Worm (Caenorhabditis elegans): ENCODE measurements around the gene wdr-5.1.

DNA sequence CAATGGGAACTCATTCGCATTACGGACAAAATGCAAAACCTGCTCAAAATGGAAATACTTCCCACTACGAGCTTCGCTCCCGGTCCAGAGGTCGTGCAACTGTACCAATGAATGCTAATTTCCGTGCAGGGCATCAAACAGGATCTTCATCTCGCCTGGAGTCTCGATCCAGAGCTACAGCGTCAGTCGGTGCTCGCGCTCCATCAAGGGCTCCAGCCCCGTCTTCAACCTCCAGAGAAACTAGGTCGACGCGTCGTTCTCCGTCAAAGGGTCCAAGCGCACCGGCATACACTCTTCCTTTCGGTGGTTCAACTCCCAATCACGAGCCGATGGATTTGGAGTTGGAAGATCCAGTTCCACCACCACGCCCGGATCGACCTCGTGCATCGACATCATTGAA lies 32.7 kb downstream of the wdr-5.1 start:
- TF ChIP-seq tab-1 (GFP tag; IDR thresholded peaks at IDR 0.05) (no peak), T22C8.4 (GFP tag; IDR thresholded peaks at IDR 0.05) (no peak), ztf-23 (GFP tag; IDR thresholded peaks at IDR 0.05) (no peak), ztf-29 (GFP tag; IDR thresholded peaks at IDR 0.05) (no peak), med-1 (GFP tag; optimal IDR thresholded peaks at IDR 0.05; ENCODE audit: insufficient read depth) (no peak)

All from whole organism, midembryonic.